Worm (Caenorhabditis elegans): ENCODE results near the gene ttr-26.

ce11 chrV:18586954-18587353, 26.9 kb upstream of the ttr-26 start:
- TF ChIP-seq ceh-45 (GFP tag; IDR thresholded peaks at IDR 0.05) (no peak), ceh-34 (tag; optimal IDR thresholded peaks at IDR 0.05) (no peak), ama-1 (optimal IDR thresholded peaks at IDR 0.05) (no peak), fkh-6 (tag; optimal IDR thresholded peaks at IDR 0.05) (no peak), pha-4 (tag; optimal IDR thresholded peaks at IDR 0.05) (no peak), hlh-15 (tag; optimal IDR thresholded peaks at IDR 0.05) (no peak), elt-2 (tag; optimal IDR thresholded peaks at IDR 0.05) (no peak), ceh-14 (tag; optimal IDR thresholded peaks at IDR 0.05) (no peak), nfya-1 (tag; optimal IDR thresholded peaks at IDR 0.05) (no peak)
